Worm (Caenorhabditis elegans) whole organism, L4 larva: ENCODE results near the gene F54B11.7.

Experiments used
- daf-12 ChIP-seq: fragments of 150-350 bp; optimal IDR thresholded peaks from 2 replicates; lab custom pipeline; 2014; ENCODE audit warnings: missing biosample characterization, missing genetic modification reagents, missing genetic modification characterization
- dmd-9 ChIP-seq: fragments of 200-800 bp; sonication (Bioruptor generic); IDR thresholded peaks from 2 replicates; pipeline ENCODE4 v1.3.6; 2022; ENCODE audit warnings: missing genetic modification reagents, missing genetic modification characterization, missing compliant biosample characterization
- dpl-1 ChIP-seq: fragments of 150-350 bp; optimal IDR thresholded peaks from 2 replicates; lab custom pipeline; 2014; ENCODE audit warnings: missing biosample characterization, missing genetic modification reagents, missing genetic modification characterization
- lin-38 ChIP-seq: fragments of 200-800 bp; sonication (Bioruptor generic); IDR thresholded peaks from 2 replicates; pipeline ENCODE4 v1.3.6; 2022; ENCODE audit warnings: missing genetic modification reagents, missing genetic modification characterization, missing compliant biosample characterization
- zag-1 ChIP-seq: fragments of 150-350 bp; optimal IDR thresholded peaks from 2 replicates; lab custom pipeline; 2014; ENCODE audit warnings: missing biosample characterization, missing genetic modification characterization

DNA sequence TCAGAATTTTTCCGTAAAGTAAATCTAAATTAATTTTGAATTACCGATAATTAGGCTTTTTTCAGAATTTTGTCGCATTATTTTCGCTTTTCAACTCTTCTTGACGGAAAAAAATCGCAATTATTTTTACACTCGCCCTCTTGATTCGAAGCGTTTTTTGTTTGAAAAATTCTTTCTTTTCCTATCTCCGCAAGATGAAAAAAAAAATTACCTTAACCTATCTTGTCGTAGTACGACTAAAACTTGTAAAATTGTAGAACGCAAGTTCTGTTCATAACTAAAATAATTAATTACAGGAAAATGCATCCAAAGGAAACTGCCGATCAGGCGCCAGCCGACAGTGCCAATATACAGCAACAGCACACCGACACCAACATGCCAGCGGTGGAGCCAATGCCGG is at the start of gene F54B11.7:
- no peak for TF ChIP-seq lin-38 (GFP tag; lab: Robert Waterston, UW)
- no peak for TF ChIP-seq zag-1
- no peak for TF ChIP-seq daf-12 (tag; lab: Kevin White, UChicago)
- TF ChIP-seq dmd-9 (GFP tag; lab: Robert Waterston, UW): no peak
- no peak for TF ChIP-seq dpl-1 (GFP tag; lab: Kevin White, UChicago)
